Worm (Caenorhabditis elegans) whole organism, late embryonic: ENCODE measurements around the gene C35A11.3.

Source experiments
- che-1 ChIP-seq: sonication (generic microtip); optimal IDR thresholded peaks from 2 replicates; lab custom pipeline; 2016; ENCODE audit warnings: mild to moderate bottlenecking, missing genetic modification characterization, missing compliant biosample characterization
- nhr-11 ChIP-seq: fragments of 150-350 bp; optimal IDR thresholded peaks from 2 replicates; lab custom pipeline; 2014; ENCODE audit warnings: missing biosample characterization, missing genetic modification characterization

ce11 chrV:5412808-5413405 lies 40.7 kb downstream of the C35A11.3 start, which contains the start of gene F08F3.10:
- TF ChIP-seq nhr-11: no peak
- TF ChIP-seq che-1: no peak
